Fruit fly (Drosophila melanogaster) whole organism: ENCODE results near the gene Scox.

ENCODE experiments used
- CG8478 ChIP-seq: fragments of >200 bp; optimal IDR thresholded peaks from 2 replicates; lab custom pipeline; 2018; ENCODE audit warnings: inconsistent platforms
- Dll ChIP-seq: fragments of >200 bp; optimal IDR thresholded peaks from 2 replicates; lab custom pipeline; 2017
- psq ChIP-seq: fragments of >200 bp; optimal IDR thresholded peaks from 2 replicates; lab custom pipeline; 2017
- usp ChIP-seq: fragments of >200 bp; optimal IDR thresholded peaks from 2 replicates; lab custom pipeline; 2017; ENCODE audit warnings: missing biosample characterization, missing genetic modification characterization, mixed read lengths

dm6 chr2L:5009306-5010030 is 40.7 kb upstream of the Scox start, which contains the start of gene Rtnl1:
- TF ChIP-seq usp (GFP tag; lab: Kevin White, UChicago) (no peak), psq (no peak), Dll (no peak), CG8478 (no peak)
